Fruit fly (Drosophila melanogaster): ENCODE measurements around the gene CG45071.

Gene CG45071

DNA sequence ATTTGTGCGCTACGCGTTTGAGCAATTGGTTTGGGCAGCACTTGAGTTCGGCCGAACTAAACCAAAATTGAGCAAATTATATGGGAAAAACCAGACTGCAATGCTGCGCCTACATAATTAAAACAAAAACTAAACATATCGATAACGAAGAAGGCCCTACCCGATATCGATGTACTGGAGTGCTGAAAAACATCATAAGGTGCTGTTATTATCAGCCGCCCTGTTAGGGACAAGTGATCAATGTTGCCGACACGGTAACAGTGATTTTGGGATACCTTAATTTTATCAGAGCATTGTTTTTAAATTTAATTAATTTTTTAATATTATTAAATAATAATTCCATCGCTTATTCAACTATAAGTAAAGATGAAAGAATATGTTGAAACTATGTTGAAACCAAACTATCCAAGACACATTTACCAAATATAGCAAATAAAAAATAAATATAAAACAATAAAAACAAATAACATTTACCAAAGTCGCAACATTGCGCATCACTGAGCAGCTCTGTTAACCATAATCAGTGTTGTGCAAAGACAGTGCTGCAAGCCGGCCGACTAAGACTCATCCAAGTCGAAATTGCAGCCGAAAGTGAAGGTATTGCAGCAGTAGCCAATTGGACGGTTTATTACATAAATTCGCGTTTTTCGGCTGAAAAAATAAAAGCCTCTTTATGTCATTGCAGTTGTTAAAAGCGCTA lies 10.9 kb upstream of the CG45071 start, which contains the start of the genes sstn, Plp and GlyRS (continued):
- TF ChIP-seq CG14860 (GFP tag; IDR thresholded peaks at IDR 0.05; ENCODE audit: partially characterized antibody) (no peak; the same call in 2 of the 3 replicates), Stat92E (GFP tag; optimal IDR thresholded peaks at IDR 0.05) (no peak), disco-r (GFP tag; optimal IDR thresholded peaks at IDR 0.05) (no peak), dmrt99B (tag; optimal IDR thresholded peaks at IDR 0.05) (peak; percentile 23), cg (GFP tag; optimal IDR thresholded peaks at IDR 0.05) (no peak), CG6689 (GFP tag; IDR thresholded peaks at IDR 0.05) (no peak), CG7928 (GFP tag; optimal IDR thresholded peaks at IDR 0.05) (no peak), BEAF-32 (GFP tag; optimal IDR thresholded peaks at IDR 0.05) (peak; percentile 70), CG9215 (GFP tag; IDR thresholded peaks at IDR 0.05) (no peak), CG7372 (GFP tag; IDR thresholded peaks at IDR 0.05) (no peak), stc (GFP tag; IDR thresholded peaks at IDR 0.05) (no peak), pnt (GFP tag; optimal IDR thresholded peaks at IDR 0.05) (no peak), Nf-YA (GFP tag; IDR thresholded peaks at IDR 0.05) (no peak), Nf-YB (GFP tag; optimal IDR thresholded peaks at IDR 0.05) (no peak), CG11093 (GFP tag; IDR thresholded peaks at IDR 0.05) (no peak), Drgx (GFP tag; IDR thresholded peaks at IDR 0.05) (no peak), CG17612 (GFP tag; IDR thresholded peaks at IDR 0.05) (no peak), CG17328 (GFP tag; IDR thresholded peaks at IDR 0.05) (no peak), Sox102F (GFP tag; optimal IDR thresholded peaks at IDR 0.05) (no peak), eyg (GFP tag; optimal IDR thresholded peaks at IDR 0.05) (no peak), stwl (tag; optimal IDR thresholded peaks at IDR 0.05) (peak; percentile 56), ewg (GFP tag; optimal IDR thresholded peaks at IDR 0.05) (peak; percentile 18), NK7.1 (GFP tag; optimal IDR thresholded peaks at IDR 0.05) (no peak), CG7556 (GFP tag; optimal IDR thresholded peaks at IDR 0.05) (peak; percentile 51), usp (GFP tag; optimal IDR thresholded peaks at IDR 0.05) (no peak), Hr39 (optimal IDR thresholded peaks at IDR 0.05) (no peak), crc (GFP tag; optimal IDR thresholded peaks at IDR 0.05) (no peak), pho (GFP tag; optimal IDR thresholded peaks at IDR 0.05) (no peak), chm (GFP tag; IDR thresholded peaks at IDR 0.05) (no peak), CG11398 (GFP tag; optimal IDR thresholded peaks at IDR 0.05) (no peak), pum (GFP tag; optimal IDR thresholded peaks at IDR 0.05) (no peak), CG4617 (GFP tag; optimal IDR thresholded peaks at IDR 0.05; ENCODE audit: borderline replicate concordance) (peak; percentile 35), bbx (GFP tag; IDR thresholded peaks at IDR 0.05; ENCODE audit: partially characterized antibody) (peak; percentile 69), Eip74EF (GFP tag; optimal IDR thresholded peaks at IDR 0.05) (no peak), NC2β (GFP tag; optimal IDR thresholded peaks at IDR 0.05) (no peak), sug (tag; optimal IDR thresholded peaks at IDR 0.05) (peak; percentile 57), Fer2 (tag; optimal IDR thresholded peaks at IDR 0.05) (no peak), CG17186 (GFP tag; optimal IDR thresholded peaks at IDR 0.05) (no peak), CG10462 (GFP tag; optimal IDR thresholded peaks at IDR 0.05) (no peak), Scr (GFP tag; IDR thresholded peaks at IDR 0.05; ENCODE audit: partially characterized antibody) (peak; percentile 45), ind (GFP tag; optimal IDR thresholded peaks at IDR 0.05) (peak; percentile 48), Lpt (GFP tag; optimal IDR thresholded peaks at IDR 0.05) (no peak), ase (GFP tag; IDR thresholded peaks at IDR 0.05) (no peak), Ada2b (GFP tag; IDR thresholded peaks at IDR 0.05) (no peak), CG34224 (GFP tag; IDR thresholded peaks at IDR 0.05; ENCODE audit: partially characterized antibody) (no peak), hbn (GFP tag; IDR thresholded peaks at IDR 0.05; ENCODE audit: partially characterized antibody) (peak; percentile 43; the same call in 1 of the 2 replicates), CG4424 (GFP tag; optimal IDR thresholded peaks at IDR 0.05) (peak; percentile 34), CG3163 (GFP tag; optimal IDR thresholded peaks at IDR 0.05) (no peak), CG10321 (GFP tag; IDR thresholded peaks at IDR 0.05) (no peak), fd96Cb (tag; optimal IDR thresholded peaks at IDR 0.05) (no peak)

All from whole organism, embryonic.